Worm (Caenorhabditis elegans) whole organism, L2 larva: ENCODE results near the gene ubxn-2.

Experiments used
- elt-1 ChIP-seq: fragments of 150-350 bp; optimal IDR thresholded peaks from 2 replicates; lab custom pipeline; 2014; ENCODE audit warnings: missing biosample characterization, missing genetic modification characterization
- mdl-1 ChIP-seq, 2 experiments: fragments of 150-350 bp in 1 of 2; sonication (generic microtip) in 1 of 2; optimal IDR thresholded peaks; 2 replicates each; lab custom pipeline; 2017; ENCODE audit warnings: missing biosample characterization in 2 of 2, missing genetic modification characterization in 2 of 2
- ztf-11 ChIP-seq: sonication (generic microtip); optimal IDR thresholded peaks from 2 replicates; lab custom pipeline; 2017; ENCODE audit warnings: missing biosample characterization, missing genetic modification characterization

ce11 chrIV:2742470-2743044 is 16.9 kb upstream of the ubxn-2 start, which contains the start of gene nhr-277:
- TF ChIP-seq ztf-11 (tag; lab: Kevin White, UChicago), result no peak
- no peak for TF ChIP-seq elt-1 (tag; lab: Kevin White, UChicago)
- no peak for TF ChIP-seq mdl-1 (tag; optimal IDR thresholded peaks at IDR 0.05; lab: Kevin White, UChicago)
